Worm (Caenorhabditis elegans) whole organism, midembryonic: ENCODE results near the gene C03B1.2.

Experiments
- med-1 ChIP-seq: sonication (generic microtip); optimal IDR thresholded peaks from 2 replicates; lab custom pipeline; 2017; ENCODE audit warnings: missing genetic modification characterization, mild to moderate bottlenecking, missing compliant biosample characterization, antibody characterized with exemption, missing genetic modification reagents; ENCODE audit not compliant: insufficient read depth
- ref-1 ChIP-seq: fragments of 200-800 bp; sonication (Bioruptor generic); conservative IDR thresholded peaks from 2 replicates; pipeline ENCODE4 v1.3.6; 2022; ENCODE audit warnings: missing genetic modification reagents, missing genetic modification characterization, missing compliant biosample characterization
- ztf-23 ChIP-seq: fragments of 200-800 bp; sonication (Bioruptor generic); IDR thresholded peaks from 2 replicates; pipeline ENCODE4 v1.3.6; 2022; ENCODE audit warnings: missing genetic modification reagents, missing genetic modification characterization, missing compliant biosample characterization
- ztf-29 ChIP-seq: fragments of 200-800 bp; sonication (Bioruptor generic); IDR thresholded peaks from 2 replicates; pipeline ENCODE4 v1.3.6; 2022; ENCODE audit warnings: missing genetic modification reagents, missing genetic modification characterization, missing compliant biosample characterization

ce11 chrX:6326088-6326487 is 43.7 kb upstream of the C03B1.2 start, which contains the start of gene col-168:
- TF ChIP-seq ztf-29: no peak
- TF ChIP-seq med-1: no peak
- no peak for TF ChIP-seq ztf-23
- TF ChIP-seq ref-1 (GFP tag; lab: Robert Waterston, UW): no peak
